Fruit fly (Drosophila melanogaster) whole organism, embryonic: ENCODE measurements around the gene CG2901.

ENCODE experiments used
- Awh ChIP-seq: fragments of 200-800 bp; sonication (Bioruptor generic); IDR thresholded peaks from 2 replicates; pipeline ENCODE4, ENCODE4 v1.3.6; 2022; ENCODE audit warnings: missing biosample characterization, missing genetic modification characterization
- B-H2 ChIP-seq: fragments of 200-800 bp; sonication (Bioruptor generic); optimal IDR thresholded peaks from 2 replicates; lab custom pipeline; 2018; ENCODE audit warnings: missing biosample characterization, mild to moderate bottlenecking, missing genetic modification characterization
- Blimp-1 ChIP-seq: fragments of 200-800 bp; sonication (Bioruptor generic); optimal IDR thresholded peaks from 3 replicates; lab custom pipeline; 2018; ENCODE audit warnings: missing biosample characterization, missing genetic modification characterization, mild to moderate bottlenecking, moderate library complexity, missing genetic modification reagents
- Bteb2 ChIP-seq: fragments of 200-800 bp; sonication (Bioruptor generic); optimal IDR thresholded peaks from 2 replicates; lab custom pipeline; 2016; ENCODE audit warnings: missing biosample characterization, missing genetic modification characterization
- CG10147 ChIP-seq: fragments of 200-800 bp; sonication (Bioruptor generic); optimal IDR thresholded peaks from 2 replicates; lab custom pipeline; 2019; ENCODE audit warnings: missing biosample characterization, mild to moderate bottlenecking, missing genetic modification characterization, moderate library complexity
- CG1024 ChIP-seq: fragments of 200-800 bp; sonication (Bioruptor generic); IDR thresholded peaks from 2 replicates; pipeline ENCODE4 v1.3.6; 2022; ENCODE audit warnings: missing biosample characterization, missing genetic modification characterization
- CG10366 ChIP-seq: fragments of 200-800 bp; sonication (Bioruptor generic); IDR thresholded peaks from 2 replicates; pipeline ENCODE4 v1.3.6; 2022; ENCODE audit warnings: missing biosample characterization, missing genetic modification characterization
- CG10543 ChIP-seq: fragments of 200-800 bp; sonication (Bioruptor generic); optimal IDR thresholded peaks from 3 replicates; lab custom pipeline; 2017; ENCODE audit warnings: missing biosample characterization, mild to moderate bottlenecking, missing genetic modification characterization, moderate library complexity
- CG10565 ChIP-seq: fragments of 200-800 bp; sonication (Bioruptor generic); optimal IDR thresholded peaks from 3 replicates; lab custom pipeline; 2016; ENCODE audit warnings: missing biosample characterization, mild to moderate bottlenecking, missing genetic modification characterization
- CG11560 ChIP-seq: fragments of 200-800 bp; sonication (Bioruptor generic); IDR thresholded peaks from 3 replicates; pipeline ENCODE4 v1.3.6; 2022; ENCODE audit warnings: missing biosample characterization, missing genetic modification characterization
- CG18764 ChIP-seq: fragments of 200-800 bp; sonication (Bioruptor generic); optimal IDR thresholded peaks from 3 replicates; lab custom pipeline; 2016; ENCODE audit warnings: missing biosample characterization, missing genetic modification characterization
- CG2199 ChIP-seq: fragments of 200-800 bp; sonication (Bioruptor generic); IDR thresholded peaks from 3 replicates; pipeline ENCODE4 v1.3.6; 2022; ENCODE audit warnings: missing biosample characterization, missing genetic modification characterization
- CG30020 ChIP-seq: fragments of 200-800 bp; optimal IDR thresholded peaks from 2 replicates; lab custom pipeline; 2019; ENCODE audit warnings: missing biosample characterization, mild to moderate bottlenecking, missing genetic modification characterization, moderate library complexity
- CG32772 ChIP-seq: fragments of 200-800 bp; sonication (Bioruptor generic); IDR thresholded peaks from 2 replicates; pipeline ENCODE4 v1.3.6; 2022; ENCODE audit warnings: missing biosample characterization, missing genetic modification characterization
- CG34422 ChIP-seq: fragments of 200-800 bp; sonication (Bioruptor generic); IDR thresholded peaks from 3 replicates; pipeline ENCODE4 v1.3.6; 2022; ENCODE audit warnings: missing biosample characterization, missing genetic modification characterization
- CG4617 ChIP-seq: fragments of 200-800 bp; sonication (Bioruptor generic); optimal IDR thresholded peaks from 3 replicates; lab custom pipeline; 2016; ENCODE audit warnings: missing biosample characterization, missing genetic modification characterization, borderline replicate concordance
- CG6254 ChIP-seq: fragments of 200-800 bp; sonication (Bioruptor generic); optimal IDR thresholded peaks from 3 replicates; lab custom pipeline; 2017; ENCODE audit warnings: mild to moderate bottlenecking, missing biosample characterization, missing genetic modification reagents, missing genetic modification characterization
- CG6689 ChIP-seq: fragments of 200-800 bp; sonication (Bioruptor generic); IDR thresholded peaks from 2 replicates; pipeline ENCODE4 v1.3.6; 2022; ENCODE audit warnings: missing biosample characterization, missing genetic modification characterization
- CG7556 ChIP-seq: fragments of 200-800 bp; sonication (Bioruptor generic); optimal IDR thresholded peaks from 2 replicates; lab custom pipeline; 2017; ENCODE audit warnings: missing biosample characterization, mild to moderate bottlenecking, missing genetic modification characterization
- Deaf1 ChIP-seq: fragments of 200-800 bp; optimal IDR thresholded peaks from 3 replicates; lab custom pipeline; 2019; ENCODE audit warnings: missing biosample characterization, mild to moderate bottlenecking, missing genetic modification characterization, moderate library complexity
- Doc2 ChIP-seq: fragments of 200-800 bp; sonication (Bioruptor generic); IDR thresholded peaks from 2 replicates; pipeline ENCODE4 v1.3.6; 2022; ENCODE audit warnings: missing biosample characterization, missing genetic modification characterization
- HLH3B ChIP-seq: fragments of 200-800 bp; sonication (Bioruptor generic); IDR thresholded peaks from 2 replicates; pipeline ENCODE4 v1.3.6; 2022; ENCODE audit warnings: missing biosample characterization, missing genetic modification characterization
- Hand ChIP-seq: fragments of 200-800 bp; sonication (Bioruptor generic); optimal IDR thresholded peaks from 2 replicates; lab custom pipeline; 2017; ENCODE audit warnings: mild to moderate bottlenecking, missing biosample characterization, missing genetic modification reagents, missing genetic modification characterization
- Hr39 ChIP-seq: fragments of >200 bp; optimal IDR thresholded peaks from 2 replicates; lab custom pipeline; 2017
- MBD-R2 ChIP-seq: fragments of 200-800 bp; sonication (Bioruptor generic); IDR thresholded peaks from 2 replicates; pipeline ENCODE4 v1.3.6; 2022; ENCODE audit warnings: missing biosample characterization, missing genetic modification characterization
- Trl ChIP-seq, 3 experiments: fragments of >200 bp in 2 of 3; fragments of 200-800 bp in 1 of 3; sonication (Bioruptor generic) in 1 of 3; optimal IDR thresholded peaks; 2 replicates in 1 of 3; 3 replicates in 2 of 3; lab custom pipeline; 2016 to 2017; ENCODE audit warnings: missing biosample characterization in 1 of 3, missing genetic modification characterization in 1 of 3
- az2 ChIP-seq: fragments of 200-800 bp; sonication (Bioruptor generic); optimal IDR thresholded peaks from 3 replicates; lab custom pipeline; 2016; ENCODE audit warnings: missing biosample characterization, missing genetic modification characterization
- btn ChIP-seq: fragments of 200-800 bp; sonication (Bioruptor generic); optimal IDR thresholded peaks from 2 replicates; lab custom pipeline; 2016; ENCODE audit warnings: missing biosample characterization, missing genetic modification characterization
- cg ChIP-seq: fragments of 200-800 bp; sonication (Bioruptor generic); optimal IDR thresholded peaks from 3 replicates; lab custom pipeline; 2019; ENCODE audit warnings: missing biosample characterization, mild to moderate bottlenecking, missing genetic modification characterization, moderate library complexity
- corto ChIP-seq: fragments of 200-800 bp; sonication (Bioruptor generic); optimal IDR thresholded peaks from 2 replicates; lab custom pipeline; 2016; ENCODE audit warnings: missing biosample characterization, mild to moderate bottlenecking, missing genetic modification characterization, moderate library complexity
- danr ChIP-seq: fragments of 200-800 bp; sonication (Bioruptor generic); IDR thresholded peaks from 2 replicates; pipeline ENCODE4 v1.3.6; 2022; ENCODE audit warnings: missing biosample characterization, missing genetic modification characterization
- exex ChIP-seq: fragments of 200-800 bp; sonication (Bioruptor generic); optimal IDR thresholded peaks from 4 replicates; lab custom pipeline; 2018; ENCODE audit warnings: missing biosample characterization, mild to moderate bottlenecking, missing genetic modification characterization, moderate library complexity
- ham ChIP-seq: fragments of 200-800 bp; sonication (Bioruptor generic); IDR thresholded peaks from 2 replicates; pipeline ENCODE4 v1.3.6; 2022; ENCODE audit warnings: missing biosample characterization, missing genetic modification characterization
- kni ChIP-seq: fragments of 200-800 bp; sonication (Bioruptor generic); optimal IDR thresholded peaks from 3 replicates; lab custom pipeline; 2017; ENCODE audit warnings: mild to moderate bottlenecking, missing biosample characterization, missing genetic modification reagents, missing genetic modification characterization
- pros ChIP-seq: fragments of 200-800 bp; sonication (Bioruptor generic); optimal IDR thresholded peaks from 3 replicates; lab custom pipeline; 2019; ENCODE audit warnings: missing biosample characterization, mild to moderate bottlenecking, missing genetic modification characterization, moderate library complexity
- sqz ChIP-seq: fragments of 200-800 bp; sonication (Bioruptor generic); optimal IDR thresholded peaks from 3 replicates; lab custom pipeline; 2018; ENCODE audit warnings: missing biosample characterization, mild to moderate bottlenecking, missing genetic modification characterization

CG2901 gene

dm6 chrX:3840962-3841361, 13.0 kb downstream of the CG2901 start (continued):
- TF ChIP-seq CG11560 (tag; lab: Robert Waterston, UW) (no peak), Trl (optimal IDR thresholded peaks at IDR 0.05; lab: Kevin White, UChicago) (peak; percentile 52 to 68), Trl (GFP tag; optimal IDR thresholded peaks at IDR 0.05; lab: Kevin White, UChicago) (no peak), CG10565 (no peak), CG4617 (GFP tag; lab: Kevin White, UChicago) (no peak), cg (GFP tag; lab: Kevin White, UChicago) (peak; percentile 60), CG10147 (peak; percentile 42), Hand (GFP tag; lab: Kevin White, UChicago) (no peak), B-H2 (GFP tag; lab: Kevin White, UChicago) (peak; percentile 19), CG10543 (GFP tag; lab: Kevin White, UChicago) (peak; percentile 20), CG30020 (tag; lab: Kevin White, UChicago) (no peak), CG7556 (no peak), btn (GFP tag; lab: Kevin White, UChicago) (no peak), danr (no peak), az2 (GFP tag; lab: Kevin White, UChicago) (no peak), corto (GFP tag; lab: Kevin White, UChicago) (peak; percentile 15), CG1024 (GFP tag; lab: Robert Waterston, UW) (no peak), ham (GFP tag; lab: Robert Waterston, UW) (no peak), CG6689 (GFP tag; lab: Robert Waterston, UW) (no peak), MBD-R2 (no peak), exex (tag; lab: Kevin White, UChicago) (no peak)
- TF ChIP-seq, all 482 proteins: peak for 28

- TF ChIP-seq CG2199 (GFP tag; lab: Robert Waterston, UW) (0 out of 3 replicates have a peak, but pooled peaks have one; percentile 9), Doc2 (GFP tag; lab: Robert Waterston, UW) (no peak), kni (GFP tag; lab: Kevin White, UChicago) (peak; percentile 81), Deaf1 (tag; lab: Kevin White, UChicago) (peak; percentile 40), Awh (0 out of 2 replicates have a peak, but pooled peaks have one; percentile 9), CG34422 (GFP tag; lab: Robert Waterston, UW) (no peak), Blimp-1 (GFP tag; lab: Kevin White, UChicago) (peak; percentile 59), CG18764 (peak; percentile 18), Trl (optimal IDR thresholded peaks at IDR 0.05; lab: Kevin White, UChicago) (peak in 1 of 2 experiments; percentile 1), Trl (GFP tag; optimal IDR thresholded peaks at IDR 0.05; lab: Kevin White, UChicago) (no peak), sqz (GFP tag; lab: Kevin White, UChicago) (peak; percentile 77), Bteb2 (GFP tag; lab: Kevin White, UChicago) (no peak), CG10366 (GFP tag; lab: Robert Waterston, UW) (peak; percentile 19; the same call in 1 of the 2 replicates), Hr39 (lab: Kevin White, UChicago) (no peak), CG6254 (GFP tag; lab: Kevin White, UChicago) (peak; percentile 99), CG32772 (0 out of 2 replicates have a peak, but pooled peaks have one; percentile 15), HLH3B (GFP tag; lab: Robert Waterston, UW) (peak; percentile 17; the same call in 1 of the 2 replicates), pros (GFP tag; lab: Kevin White, UChicago) (peak; percentile 90)
These were observed 14.9 kb downstream of the CG2901 start for dm6 chrX:3842898-3843297.
